Fruit fly (Drosophila melanogaster): ENCODE results near the gene Brd8.

- TF ChIP-seq CG6792 (GFP tag; optimal IDR thresholded peaks at IDR 0.05) (no peak), dac (GFP tag; optimal IDR thresholded peaks at IDR 0.05) (no peak), CG34406 (GFP tag; optimal IDR thresholded peaks at IDR 0.05) (no peak), salr (GFP tag; optimal IDR thresholded peaks at IDR 0.05) (no peak), CG6276 (GFP tag; optimal IDR thresholded peaks at IDR 0.05) (no peak), fkh (GFP tag; optimal IDR thresholded peaks at IDR 0.05) (no peak), Hr38 (GFP tag; optimal IDR thresholded peaks at IDR 0.05) (no peak), CG3032 (tag; optimal IDR thresholded peaks at IDR 0.05) (no peak), CG31627 (GFP tag; optimal IDR thresholded peaks at IDR 0.05) (no peak), CG9139 (GFP tag; optimal IDR thresholded peaks at IDR 0.05) (no peak), CG7368 (GFP tag; optimal IDR thresholded peaks at IDR 0.05) (no peak), Blimp-1 (GFP tag; optimal IDR thresholded peaks at IDR 0.05) (no peak)
These were observed 36.3 kb downstream of the Brd8 start for dm6 chr3R:29259466-29260132.

Measured in whole organism, prepupa.